Worm (Caenorhabditis elegans) whole organism, mixed stage, embryonic: ENCODE data around the gene pssy-2.

Experiments
- blmp-1 ChIP-seq: fragments of 150-350 bp; optimal IDR thresholded peaks from 2 replicates; lab custom pipeline; 2014; ENCODE audit warnings: missing biosample characterization, missing genetic modification characterization
- ceh-83 ChIP-seq: fragments of 200-800 bp; sonication (Bioruptor generic); optimal IDR thresholded peaks from 2 replicates; lab custom pipeline; 2018; ENCODE audit warnings: mild to moderate bottlenecking, missing genetic modification characterization, missing compliant biosample characterization
- lsy-2 ChIP-seq: fragments of 150-350 bp; optimal IDR thresholded peaks from 2 replicates; lab custom pipeline; 2014; ENCODE audit warnings: missing biosample characterization, missing genetic modification characterization
- nhr-237 ChIP-seq: fragments of 150-350 bp; optimal IDR thresholded peaks from 2 replicates; lab custom pipeline; 2014; ENCODE audit warnings: missing biosample characterization, missing genetic modification characterization
- nhr-28 ChIP-seq: fragments of 150-350 bp; optimal IDR thresholded peaks from 2 replicates; lab custom pipeline; 2014; ENCODE audit warnings: missing biosample characterization, missing genetic modification characterization
- snpc-4 ChIP-seq: fragments of 150-350 bp; optimal IDR thresholded peaks from 2 replicates; lab custom pipeline; 2014; ENCODE audit warnings: missing biosample characterization, missing genetic modification characterization
- unc-120 ChIP-seq: sonication (generic microtip); optimal IDR thresholded peaks from 2 replicates; lab custom pipeline; 2017; ENCODE audit warnings: missing genetic modification characterization, missing compliant biosample characterization; ENCODE audit not compliant: poor library complexity, severe bottlenecking
- ztf-11 ChIP-seq: fragments of 150-350 bp; optimal IDR thresholded peaks from 2 replicates; lab custom pipeline; 2014; ENCODE audit warnings: missing biosample characterization, missing genetic modification characterization

DNA sequence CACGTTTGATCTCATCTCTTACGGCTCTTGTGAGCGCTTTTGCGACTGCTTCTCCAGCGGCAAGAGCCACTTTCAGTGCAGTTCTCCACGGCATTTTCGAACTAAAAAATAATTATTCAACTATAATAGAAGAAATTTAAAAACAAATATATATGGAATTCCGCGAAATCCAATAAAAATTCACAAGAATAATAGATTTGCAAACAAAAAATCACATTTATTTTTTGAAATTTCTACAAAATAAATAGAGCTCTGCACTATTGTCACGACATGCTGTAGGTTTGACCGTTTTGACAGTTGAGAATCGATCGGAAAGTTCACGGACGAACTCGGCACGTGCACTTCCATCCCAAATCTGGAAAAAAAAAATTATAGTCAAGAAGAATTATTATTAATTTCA is 36.0 kb upstream of the pssy-2 start, which contains the start of gene F45G2.8:
- TF ChIP-seq snpc-4: no peak
- TF ChIP-seq nhr-237 (tag; lab: Kevin White, UChicago): no peak
- TF ChIP-seq lsy-2 (tag; lab: Kevin White, UChicago): no peak
- TF ChIP-seq ztf-11 (tag; lab: Kevin White, UChicago): no peak
- no peak for TF ChIP-seq blmp-1
- no peak for TF ChIP-seq ceh-83 (GFP tag; lab: Kevin White, UChicago)
- no peak for TF ChIP-seq unc-120 (tag; lab: Kevin White, UChicago)
- TF ChIP-seq nhr-28 (tag; lab: Kevin White, UChicago): no peak
